Fruit fly (Drosophila melanogaster) whole organism, adult: ENCODE data around the gene Spt7.

Source experiments
- CG11617 ChIP-seq: fragments of 200-800 bp; sonication (Bioruptor generic); optimal IDR thresholded peaks from 2 replicates; lab custom pipeline; 2017; ENCODE audit warnings: mild to moderate bottlenecking, missing biosample characterization, missing genetic modification reagents, missing genetic modification characterization
- CG12768 ChIP-seq: fragments of 200-800 bp; sonication (Bioruptor generic); optimal IDR thresholded peaks from 2 replicates; lab custom pipeline; 2017; ENCODE audit warnings: missing biosample characterization, missing genetic modification characterization, mild to moderate bottlenecking, moderate library complexity, missing genetic modification reagents
- CG14711 ChIP-seq: fragments of 200-800 bp; sonication (Bioruptor generic); optimal IDR thresholded peaks from 2 replicates; lab custom pipeline; 2018; ENCODE audit warnings: missing biosample characterization, mild to moderate bottlenecking, missing genetic modification characterization, moderate library complexity
- CG1620 ChIP-seq: fragments of 200-800 bp; sonication (Bioruptor generic); optimal IDR thresholded peaks from 2 replicates; lab custom pipeline; 2016; ENCODE audit warnings: missing biosample characterization, missing genetic modification characterization
- CG33017 ChIP-seq: fragments of 200-800 bp; sonication (Bioruptor generic); optimal IDR thresholded peaks from 2 replicates; lab custom pipeline; 2018; ENCODE audit warnings: missing biosample characterization, mild to moderate bottlenecking, missing genetic modification characterization, moderate library complexity
- CG5204 ChIP-seq: fragments of 200-800 bp; sonication (Bioruptor generic); optimal IDR thresholded peaks from 2 replicates; lab custom pipeline; 2016; ENCODE audit warnings: missing biosample characterization, missing genetic modification characterization
- CG7045 ChIP-seq: fragments of 200-800 bp; sonication (Bioruptor generic); optimal IDR thresholded peaks from 2 replicates; lab custom pipeline; 2017; ENCODE audit warnings: missing biosample characterization, mild to moderate bottlenecking, missing genetic modification characterization
- CG7101 ChIP-seq: fragments of 200-800 bp; sonication (Bioruptor generic); optimal IDR thresholded peaks from 2 replicates; lab custom pipeline; 2018; ENCODE audit warnings: missing biosample characterization, mild to moderate bottlenecking, missing genetic modification characterization, moderate library complexity
- Clk ChIP-seq: fragments of 200-800 bp; sonication (Bioruptor generic); optimal IDR thresholded peaks from 2 replicates; lab custom pipeline; 2017; ENCODE audit warnings: missing biosample characterization, missing genetic modification characterization
- Crg-1 ChIP-seq: fragments of 200-800 bp; sonication (Bioruptor generic); optimal IDR thresholded peaks from 2 replicates; lab custom pipeline; 2016; ENCODE audit warnings: missing biosample characterization, missing genetic modification characterization
- Hr96 ChIP-seq: fragments of 200-800 bp; sonication (Bioruptor generic); optimal IDR thresholded peaks from 2 replicates; lab custom pipeline; 2016; ENCODE audit warnings: missing biosample characterization, missing genetic modification characterization
- Mnt ChIP-seq: fragments of 200-800 bp; sonication (Bioruptor generic); optimal IDR thresholded peaks from 2 replicates; lab custom pipeline; 2016; ENCODE audit warnings: missing biosample characterization, mild to moderate bottlenecking, missing genetic modification characterization
- bab1 ChIP-seq: fragments of 200-800 bp; sonication (Bioruptor generic); optimal IDR thresholded peaks from 3 replicates; lab custom pipeline; 2019; ENCODE audit warnings: missing biosample characterization, mild to moderate bottlenecking, missing genetic modification characterization, moderate library complexity
- cic ChIP-seq: fragments of 200-800 bp; sonication (Bioruptor generic); optimal IDR thresholded peaks from 2 replicates; lab custom pipeline; 2017; ENCODE audit warnings: missing biosample characterization, mild to moderate bottlenecking, missing genetic modification characterization, moderate library complexity
- cnc ChIP-seq, 2 experiments: fragments of >200 bp; optimal IDR thresholded peaks; 2 replicates each; lab custom pipeline; 2017
- kay ChIP-seq: fragments of 200-800 bp; sonication (Bioruptor generic); peaks from one replicate; lab custom pipeline; 2016; ENCODE audit warnings: missing biosample characterization, missing genetic modification characterization, borderline replicate concordance
- ovo ChIP-seq: fragments of 200-800 bp; sonication (Bioruptor generic); optimal IDR thresholded peaks from 2 replicates; lab custom pipeline; 2016; ENCODE audit warnings: missing biosample characterization, missing genetic modification characterization
- pad ChIP-seq: fragments of 200-800 bp; sonication (Bioruptor generic); optimal IDR thresholded peaks from 3 replicates; lab custom pipeline; 2017; ENCODE audit warnings: missing biosample characterization, missing genetic modification characterization, mild to moderate bottlenecking, moderate library complexity, missing genetic modification reagents
- tj ChIP-seq: fragments of 200-800 bp; sonication (Bioruptor generic); optimal IDR thresholded peaks from 3 replicates; lab custom pipeline; 2017; ENCODE audit warnings: missing biosample characterization, mild to moderate bottlenecking, missing genetic modification characterization, moderate library complexity
- toe ChIP-seq: fragments of 200-800 bp; sonication (Bioruptor generic); optimal IDR thresholded peaks from 2 replicates; lab custom pipeline; 2016; ENCODE audit warnings: missing biosample characterization, missing genetic modification characterization

Gene Spt7

dm6 chrX:17852457-17852856, 2.2 kb downstream of the Spt7 start, which contains the start of gene CG32554:
TSS of gene CG32554 (minus strand) at chrX:17852685.
- no peak for TF ChIP-seq CG12768 (GFP tag; lab: Kevin White, UChicago)
- peak; percentile 6 for TF ChIP-seq bab1 (GFP tag; lab: Kevin White, UChicago)
- TF ChIP-seq pad (GFP tag; lab: Kevin White, UChicago): no peak

dm6 chrX:17856029-17856428, 5.8 kb downstream of the Spt7 start, which contains the start of gene Mco4:
TSS of gene Mco4 (minus strand) at chrX:17856129.
- TF ChIP-seq tj (GFP tag; lab: Kevin White, UChicago) (no peak), Crg-1 (GFP tag; lab: Kevin White, UChicago) (no peak), pad (GFP tag; lab: Kevin White, UChicago) (no peak), kay (GFP tag; lab: Kevin White, UChicago) (no peak), CG5204 (GFP tag; lab: Kevin White, UChicago) (no peak), Mnt (no peak), CG33017 (tag; lab: Kevin White, UChicago) (no peak), cnc (optimal IDR thresholded peaks at IDR 0.05; lab: Kevin White, UChicago) (no peak), toe (GFP tag; lab: Kevin White, UChicago) (no peak), Hr96 (GFP tag; lab: Kevin White, UChicago) (no peak), CG11617 (GFP tag; lab: Kevin White, UChicago) (no peak), CG14711 (tag; lab: Kevin White, UChicago) (no peak), CG1620 (GFP tag; lab: Kevin White, UChicago) (no peak), CG12768 (GFP tag; lab: Kevin White, UChicago) (no peak), bab1 (GFP tag; lab: Kevin White, UChicago) (no peak)

- TF ChIP-seq Clk (no peak), ovo (peak; percentile 34), CG12768 (GFP tag; lab: Kevin White, UChicago) (no peak), CG11617 (GFP tag; lab: Kevin White, UChicago) (peak; percentile 60), CG7045 (GFP tag; lab: Kevin White, UChicago) (no peak), bab1 (GFP tag; lab: Kevin White, UChicago) (peak; percentile 25), Crg-1 (GFP tag; lab: Kevin White, UChicago) (no peak), pad (GFP tag; lab: Kevin White, UChicago) (peak; percentile 51), cic (GFP tag; lab: Kevin White, UChicago) (peak; percentile 45), kay (GFP tag; lab: Kevin White, UChicago) (no peak), Mnt (peak; percentile 59), Hr96 (GFP tag; lab: Kevin White, UChicago) (no peak), CG1620 (GFP tag; lab: Kevin White, UChicago) (peak; percentile 54), cnc (optimal IDR thresholded peaks at IDR 0.05; lab: Kevin White, UChicago) (no peak), CG33017 (tag; lab: Kevin White, UChicago) (no peak), CG7101 (tag; lab: Kevin White, UChicago) (peak; percentile 35), tj (GFP tag; lab: Kevin White, UChicago) (peak; percentile 49), toe (GFP tag; lab: Kevin White, UChicago) (peak; percentile 64), CG14711 (tag; lab: Kevin White, UChicago) (peak; percentile 89), CG5204 (GFP tag; lab: Kevin White, UChicago) (no peak)
Observed at dm6 chrX:17856458-17857277, 6.4 kb downstream of the Spt7 start, which contains the start of gene Srx. TSS of gene Srx (plus strand) at chrX:17856974.

- TF ChIP-seq CG7101 (tag; lab: Kevin White, UChicago) (no peak), pad (GFP tag; lab: Kevin White, UChicago) (no peak)
Observed at dm6 chrX:17857809-17858208, 7.5 kb downstream of the Spt7 start.

dm6 chrX:17860711-17861110, 10.5 kb downstream of the Spt7 start, which contains the start of the genes Arp8 and CG6769:
TSS of gene Arp8 (minus strand) at chrX:17860800.
TSS of gene CG6769 (plus strand) at chrX:17861002.
- no peak for TF ChIP-seq cic (GFP tag; lab: Kevin White, UChicago)
- peak; percentile 6 for TF ChIP-seq tj (GFP tag; lab: Kevin White, UChicago)
- TF ChIP-seq toe (GFP tag; lab: Kevin White, UChicago): peak; percentile 22
- peak; percentile 7 for TF ChIP-seq Crg-1 (GFP tag; lab: Kevin White, UChicago)
- peak; percentile 54 for TF ChIP-seq CG11617 (GFP tag; lab: Kevin White, UChicago)
- peak; percentile 89 for TF ChIP-seq Mnt
- TF ChIP-seq CG7045 (GFP tag; lab: Kevin White, UChicago): no peak
- TF ChIP-seq CG5204 (GFP tag; lab: Kevin White, UChicago): no peak
- peak; percentile 54 for TF ChIP-seq CG14711 (tag; lab: Kevin White, UChicago)
- TF ChIP-seq pad (GFP tag; lab: Kevin White, UChicago): no peak
- TF ChIP-seq CG1620 (GFP tag; lab: Kevin White, UChicago): peak; percentile 29
- TF ChIP-seq CG7101 (tag; lab: Kevin White, UChicago): peak; percentile 48
- no peak for TF ChIP-seq CG12768 (GFP tag; lab: Kevin White, UChicago)
- TF ChIP-seq Clk: no peak
- TF ChIP-seq CG33017 (tag; lab: Kevin White, UChicago): no peak
- peak; percentile 10 for TF ChIP-seq bab1 (GFP tag; lab: Kevin White, UChicago)
- TF ChIP-seq cnc (optimal IDR thresholded peaks at IDR 0.05; lab: Kevin White, UChicago): no peak
- TF ChIP-seq ovo: no peak
- no peak for TF ChIP-seq Hr96 (GFP tag; lab: Kevin White, UChicago)
- no peak for TF ChIP-seq kay (GFP tag; lab: Kevin White, UChicago)
